Worm (Caenorhabditis elegans) whole organism, young adult: Measurements from ENCODE around the gene F10E9.12.
A peak's percentile ranks its signal among the peaks of the same experiment; 100 is the strongest.

Experiments
- B0035.1 ChIP-seq: sonication (generic microtip); optimal IDR thresholded peaks from 2 replicates; lab custom pipeline; 2016; ENCODE audit warnings: missing genetic modification characterization, mild to moderate bottlenecking, missing compliant biosample characterization, missing genotype, missing genetic modification reagents
- B0336.3 ChIP-seq: fragments of 200-800 bp; sonication (Bioruptor generic); IDR thresholded peaks from 2 replicates; pipeline ENCODE4 v1.3.6; 2022; ENCODE audit warnings: missing genetic modification characterization, missing compliant biosample characterization
- D2030.7 ChIP-seq: fragments of 200-800 bp; sonication (Bioruptor generic); IDR thresholded peaks from 2 replicates; pipeline ENCODE4 v1.3.6; 2022; ENCODE audit warnings: missing genetic modification reagents, missing genetic modification characterization, missing compliant biosample characterization
- F39B2.1 ChIP-seq: fragments of 200-800 bp; sonication (Bioruptor generic); IDR thresholded peaks from 2 replicates; pipeline ENCODE4 v1.3.6; 2022; ENCODE audit warnings: missing genetic modification reagents, missing genetic modification characterization, missing compliant biosample characterization
- F55B11.4 ChIP-seq: sonication (generic microtip); optimal IDR thresholded peaks from 2 replicates; lab custom pipeline; 2016; ENCODE audit warnings: missing compliant biosample characterization, missing genetic modification characterization, borderline replicate concordance; ENCODE audit not compliant: insufficient read depth
- F57C9.4 ChIP-seq: sonication (generic microtip); optimal IDR thresholded peaks from 2 replicates; lab custom pipeline; 2017; ENCODE audit warnings: mild to moderate bottlenecking, missing genetic modification characterization, missing compliant biosample characterization
- Y53G8AR.9 ChIP-seq: fragments of 200-800 bp; sonication (Bioruptor generic); conservative IDR thresholded peaks from 2 replicates; pipeline ENCODE4 v1.3.6; 2022; ENCODE audit warnings: missing genetic modification reagents, missing genetic modification characterization, missing compliant biosample characterization
- Y56A3A.18 ChIP-seq: fragments of 200-800 bp; sonication (Bioruptor generic); IDR thresholded peaks from 2 replicates; pipeline ENCODE4 v1.3.6; 2022; ENCODE audit warnings: missing genetic modification reagents, missing genetic modification characterization, missing compliant biosample characterization
- Y79H2A.3 ChIP-seq: fragments of 200-800 bp; sonication (Bioruptor generic); conservative IDR thresholded peaks from 2 replicates; pipeline ENCODE4 v1.3.6; 2022; ENCODE audit warnings: missing genetic modification reagents, missing genetic modification characterization, missing compliant biosample characterization
- Y95B8A.8 ChIP-seq: fragments of 200-800 bp; sonication (Bioruptor generic); IDR thresholded peaks from 2 replicates; pipeline ENCODE4 v1.3.6; 2022; ENCODE audit warnings: missing genetic modification reagents, missing genetic modification characterization, missing compliant biosample characterization
- ZK185.1 ChIP-seq: sonication (generic microtip); optimal IDR thresholded peaks from 2 replicates; lab custom pipeline; 2016; ENCODE audit warnings: mild to moderate bottlenecking, missing genetic modification characterization, missing compliant biosample characterization; ENCODE audit not compliant: poor library complexity, severe bottlenecking
- aptf-3 ChIP-seq: fragments of 200-800 bp; sonication (Bioruptor generic); IDR thresholded peaks from 2 replicates; pipeline ENCODE4 v1.3.6; 2022; ENCODE audit warnings: missing genetic modification characterization, missing compliant biosample characterization
- atf-7 ChIP-seq: sonication (generic microtip); optimal IDR thresholded peaks from 2 replicates; lab custom pipeline; 2017; ENCODE audit warnings: mild to moderate bottlenecking, missing genetic modification characterization, missing compliant biosample characterization
- ccch-3 ChIP-seq: fragments of 200-800 bp; sonication (Bioruptor generic); optimal IDR thresholded peaks from 2 replicates; lab custom pipeline; 2018; ENCODE audit warnings: mild to moderate bottlenecking, missing genetic modification characterization, missing compliant biosample characterization
- cebp-2 ChIP-seq: fragments of 200-800 bp; sonication (Bioruptor generic); IDR thresholded peaks from 2 replicates; pipeline ENCODE4 v1.3.6; 2022; ENCODE audit warnings: missing genetic modification characterization, missing compliant biosample characterization
- ceh-79 ChIP-seq: sonication (generic microtip); optimal IDR thresholded peaks from 2 replicates; lab custom pipeline; 2017; ENCODE audit warnings: mild to moderate bottlenecking, missing genetic modification characterization, missing compliant biosample characterization
- ceh-91 ChIP-seq: fragments of 200-800 bp; sonication (Bioruptor generic); IDR thresholded peaks from 2 replicates; pipeline ENCODE4 v1.3.6; 2022; ENCODE audit warnings: missing genetic modification reagents, missing genetic modification characterization, missing compliant biosample characterization
- die-1 ChIP-seq: sonication (generic microtip); optimal IDR thresholded peaks from 2 replicates; lab custom pipeline; 2016; ENCODE audit warnings: missing genotype, mild to moderate bottlenecking, missing genetic modification characterization, missing compliant biosample characterization
- dox-1 ChIP-seq: fragments of 200-800 bp; sonication (Bioruptor generic); IDR thresholded peaks from 2 replicates; pipeline ENCODE4 v1.3.6; 2022; ENCODE audit warnings: missing genetic modification reagents, missing genetic modification characterization, missing compliant biosample characterization
- ekl-4 ChIP-seq: fragments of 200-800 bp; sonication (Bioruptor generic); IDR thresholded peaks from 2 replicates; pipeline ENCODE4 v1.3.6; 2022; ENCODE audit warnings: missing genetic modification reagents, missing genetic modification characterization, missing compliant biosample characterization
- gei-17 ChIP-seq: fragments of 200-800 bp; sonication (Bioruptor generic); optimal IDR thresholded peaks from 2 replicates; lab custom pipeline; 2018; ENCODE audit warnings: mild to moderate bottlenecking, missing genetic modification characterization, missing compliant biosample characterization
- hsf-1 ChIP-seq: fragments of 200-800 bp; sonication (Bioruptor generic); IDR thresholded peaks from 2 replicates; pipeline ENCODE4 v1.3.6; 2022; ENCODE audit warnings: missing genetic modification reagents, missing genetic modification characterization, missing compliant biosample characterization
- let-526 ChIP-seq: fragments of 200-800 bp; sonication (Bioruptor generic); IDR thresholded peaks from 2 replicates; pipeline ENCODE4 v1.3.6; 2022; ENCODE audit warnings: missing genetic modification reagents, missing genetic modification characterization, missing compliant biosample characterization
- let-607 ChIP-seq, 2 experiments: fragments of 200-800 bp in 1 of 2; sonication (Bioruptor generic) in 1 of 2; sonication (generic microtip) in 1 of 2; optimal IDR thresholded peaks; 2 replicates each; lab custom pipeline; 2016 to 2018; ENCODE audit warnings: mild to moderate bottlenecking in 2 of 2, missing compliant biosample characterization in 2 of 2, missing genetic modification characterization in 2 of 2, moderate library complexity in 2 of 2, missing genotype in 1 of 2
- lin-26 ChIP-seq: fragments of 200-800 bp; sonication (Bioruptor generic); IDR thresholded peaks from 2 replicates; pipeline ENCODE4 v1.3.6; 2022; ENCODE audit warnings: missing genetic modification reagents, missing genetic modification characterization, missing compliant biosample characterization
- lin-40 ChIP-seq: sonication (generic microtip); optimal IDR thresholded peaks from 2 replicates; lab custom pipeline; 2016; ENCODE audit warnings: missing genetic modification characterization, mild to moderate bottlenecking, missing compliant biosample characterization, missing genotype, missing genetic modification reagents
- lin-54 ChIP-seq: fragments of 200-800 bp; sonication (Bioruptor generic); optimal IDR thresholded peaks from 2 replicates; lab custom pipeline; 2018; ENCODE audit warnings: mild to moderate bottlenecking, missing genetic modification characterization, missing compliant biosample characterization
- lir-1 ChIP-seq: fragments of 200-800 bp; sonication (Bioruptor generic); conservative IDR thresholded peaks from 2 replicates; pipeline ENCODE4 v1.3.6; 2022; ENCODE audit warnings: missing genetic modification reagents, missing genetic modification characterization, missing compliant biosample characterization
- madf-8 ChIP-seq: fragments of 200-800 bp; sonication (Bioruptor generic); conservative IDR thresholded peaks from 2 replicates; pipeline ENCODE4 v1.3.6; 2022; ENCODE audit warnings: missing genetic modification reagents, missing genetic modification characterization, missing compliant biosample characterization
- mes-4 ChIP-seq: sonication (generic microtip); optimal IDR thresholded peaks from 2 replicates; lab custom pipeline; 2016; ENCODE audit warnings: missing genotype, missing genetic modification characterization, missing compliant biosample characterization
- mxl-1 ChIP-seq: sonication (generic microtip); optimal IDR thresholded peaks from 2 replicates; lab custom pipeline; 2016; ENCODE audit warnings: missing genetic modification characterization, missing compliant biosample characterization
- nhr-120 ChIP-seq: fragments of 200-800 bp; sonication (Bioruptor generic); IDR thresholded peaks from 2 replicates; pipeline ENCODE4 v1.3.6; 2022; ENCODE audit warnings: missing genetic modification characterization, missing compliant biosample characterization
- nhr-27 ChIP-seq: fragments of 200-800 bp; sonication (Bioruptor generic); optimal IDR thresholded peaks from 2 replicates; lab custom pipeline; 2018; ENCODE audit warnings: mild to moderate bottlenecking, missing genetic modification characterization, moderate library complexity, missing compliant biosample characterization
- rpc-1 ChIP-seq, 2 experiments: fragments of 150-350 bp in 1 of 2; sonication (generic microtip) in 1 of 2; optimal IDR thresholded peaks; 2 replicates each; lab custom pipeline; 2014 to 2018; ENCODE audit warnings: missing biosample characterization in 1 of 2, missing genetic modification characterization in 1 of 2, missing genetic modification reagents in 1 of 2, missing genotype in 1 of 2
- tbp1 ChIP-seq: fragments of 200-800 bp; sonication (Bioruptor generic); optimal IDR thresholded peaks from 2 replicates; lab custom pipeline; 2018; ENCODE audit warnings: mild to moderate bottlenecking, missing genetic modification characterization, missing compliant biosample characterization
- tlf-1 ChIP-seq: fragments of 200-800 bp; sonication (Bioruptor generic); optimal IDR thresholded peaks from 2 replicates; lab custom pipeline; 2018; ENCODE audit warnings: mild to moderate bottlenecking, missing genetic modification characterization, missing compliant biosample characterization
- unc-62 ChIP-seq: fragments of 150-350 bp; optimal IDR thresholded peaks from 2 replicates; lab custom pipeline; 2014; ENCODE audit warnings: missing biosample characterization, missing genetic modification reagents, missing genetic modification characterization
- zfh-2 ChIP-seq: fragments of 200-800 bp; sonication (Bioruptor generic); conservative IDR thresholded peaks from 2 replicates; pipeline ENCODE4 v1.3.6; 2022; ENCODE audit warnings: missing genetic modification reagents, missing genetic modification characterization, missing compliant biosample characterization
- ztf-25 ChIP-seq: fragments of 200-800 bp; sonication (Bioruptor generic); IDR thresholded peaks from 2 replicates; pipeline ENCODE4 v1.3.6; 2022; ENCODE audit warnings: missing genetic modification reagents, missing genetic modification characterization, missing compliant biosample characterization
- ztf-28 ChIP-seq: fragments of 200-800 bp; sonication (Bioruptor generic); IDR thresholded peaks from 2 replicates; pipeline ENCODE4 v1.3.6; 2022; ENCODE audit warnings: missing genetic modification reagents, missing genetic modification characterization, missing compliant biosample characterization
- ztf-3 ChIP-seq: fragments of 200-800 bp; sonication (Bioruptor generic); optimal IDR thresholded peaks from 2 replicates; lab custom pipeline; 2018; ENCODE audit warnings: mild to moderate bottlenecking, missing genetic modification characterization, missing compliant biosample characterization

The F10E9.12 gene

DNA sequence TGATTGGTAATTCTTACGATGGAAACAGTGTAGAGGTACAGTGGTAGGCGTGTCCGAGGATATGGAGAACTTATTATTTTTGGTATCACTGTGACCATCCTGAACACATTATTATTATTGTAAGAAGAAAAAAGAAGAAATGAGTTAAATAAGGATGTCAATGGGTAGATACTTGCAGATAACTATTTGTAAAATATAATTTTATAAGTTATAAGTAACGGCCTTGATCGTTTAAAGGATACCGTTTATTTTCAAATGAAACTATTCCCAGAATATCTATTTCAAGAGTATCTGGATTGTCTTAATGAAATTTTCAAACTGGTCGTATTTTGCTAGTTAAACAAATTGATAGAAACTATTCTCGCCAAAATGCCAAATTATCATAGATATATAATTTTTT lies 4.2 kb upstream of the F10E9.12 start, which contains the start of gene F10E9.10:
Gene F10E9.10 (minus strand): TSS at position 101 of the 400 bp plus-strand sequence.
- no peak for TF ChIP-seq ceh-91
- TF ChIP-seq ceh-79 (tag; lab: Kevin White, UChicago), result no peak
- TF ChIP-seq lir-1 (GFP tag; lab: Robert Waterston, UW), result no peak

DNA sequence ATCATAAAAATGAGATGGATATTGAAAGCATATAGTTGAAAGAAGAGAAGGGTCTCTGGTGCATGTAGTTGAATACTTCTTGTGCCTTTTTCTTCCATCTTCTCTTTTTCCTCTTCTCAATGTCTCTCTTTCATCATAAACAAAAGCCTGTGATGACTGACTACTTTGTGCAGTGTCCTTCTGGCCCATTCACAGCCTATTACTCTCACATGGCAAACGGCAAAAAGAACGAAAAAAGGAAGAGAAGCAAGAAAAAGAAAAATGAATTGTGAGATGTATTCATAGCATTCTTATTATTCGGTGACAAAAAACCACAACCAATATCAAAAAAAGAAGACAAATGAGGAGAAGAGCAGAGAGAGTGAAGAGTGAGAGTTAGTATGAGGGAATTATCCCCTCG lies 3.1 kb upstream of the F10E9.12 start:
- no peak for TF ChIP-seq F39B2.1
- no peak for TF ChIP-seq ccch-3 (GFP tag; lab: Kevin White, UChicago)
- TF ChIP-seq let-526, result no peak

DNA sequence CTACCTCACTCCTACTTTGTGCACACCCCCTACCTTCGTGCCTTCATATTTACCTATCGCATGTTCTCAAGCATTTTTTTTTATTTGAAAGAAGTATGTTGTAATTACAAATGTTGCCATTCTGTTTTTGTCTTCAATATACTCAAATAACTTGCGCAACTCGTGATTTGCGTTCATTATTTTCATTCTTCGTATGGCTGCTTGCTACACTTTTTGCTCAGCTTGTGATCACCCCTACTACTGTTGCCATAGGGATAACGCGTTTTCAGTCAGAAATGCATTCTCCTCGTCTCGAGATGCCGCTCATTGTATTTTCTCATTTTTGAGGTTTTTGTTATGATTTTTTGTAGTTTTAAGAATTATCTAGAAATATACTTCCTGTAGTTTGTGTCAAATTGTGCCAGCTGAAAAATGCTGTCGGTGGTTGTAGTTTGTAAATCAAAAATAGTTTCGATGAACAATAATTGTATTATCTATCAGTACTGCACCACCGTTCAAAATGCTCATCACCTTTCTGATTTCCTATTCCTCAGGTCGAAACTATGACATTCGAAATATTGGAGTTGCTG lies 1.6 kb upstream of the F10E9.12 start, which contains the start of gene F10E9.1:
Gene F10E9.1 (plus strand): TSS at position 519 of the 569 bp plus-strand sequence.
- TF ChIP-seq tlf-1 (GFP tag; lab: Kevin White, UChicago) (no peak), F55B11.4 (tag; lab: Kevin White, UChicago) (no peak), ztf-25 (GFP tag; lab: Robert Waterston, UW) (no peak), F57C9.4 (no peak), ztf-28 (GFP tag; lab: Robert Waterston, UW) (no peak), gei-17 (no peak), nhr-27 (tag; lab: Kevin White, UChicago) (no peak), nhr-120 (no peak), Y56A3A.18 (no peak), lin-40 (tag; lab: Kevin White, UChicago) (no peak), die-1 (no peak), mes-4 (tag; lab: Kevin White, UChicago) (no peak), madf-8 (GFP tag; lab: Robert Waterston, UW) (no peak), B0336.3 (GFP tag; lab: Robert Waterston, UW) (no peak), hsf-1 (GFP tag; lab: Robert Waterston, UW) (no peak), F39B2.1 (no peak)

DNA sequence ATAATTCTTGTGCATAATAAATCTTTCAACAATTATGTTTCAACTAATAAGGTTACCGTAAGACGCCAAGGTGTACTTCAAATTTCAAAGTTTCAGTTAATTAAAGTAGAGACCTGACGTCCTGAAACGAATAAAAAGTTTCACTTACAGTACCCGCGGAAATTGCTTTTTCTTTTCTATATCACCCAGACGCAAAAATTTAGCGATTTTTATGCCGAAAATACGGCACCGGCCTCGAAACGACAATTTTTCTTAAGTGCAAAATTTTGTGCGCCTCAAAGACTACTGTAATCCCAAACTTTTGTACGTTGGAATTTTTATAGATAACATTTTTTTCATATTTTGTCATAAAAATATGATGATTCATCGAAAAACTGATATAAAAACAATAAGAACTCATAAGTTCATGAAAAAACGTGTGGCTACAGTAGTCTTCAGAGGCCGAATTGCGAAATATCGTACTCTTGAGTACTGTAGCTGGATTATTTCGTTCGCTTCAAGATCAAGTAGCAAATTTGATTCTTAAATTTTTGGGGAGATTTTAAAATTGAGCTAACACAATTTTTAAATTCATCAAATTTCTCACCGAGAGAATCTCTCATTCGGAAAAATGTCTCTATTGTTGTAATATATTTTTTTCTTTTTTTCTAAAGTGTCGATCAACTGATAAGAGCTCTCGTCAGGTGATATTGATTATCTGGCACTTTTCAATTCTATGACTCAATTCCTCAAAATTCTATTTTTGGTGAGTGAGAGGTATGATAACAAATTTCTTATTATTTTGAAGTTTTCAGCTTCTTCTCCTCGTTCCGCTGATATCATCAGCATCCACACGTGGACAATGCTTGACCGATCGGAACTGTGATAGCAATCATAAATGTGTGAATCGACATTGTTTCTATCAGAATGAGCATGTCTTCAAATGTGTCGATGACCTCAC lies 1.5 kb downstream of the F10E9.12 start, which contains the start of gene ZC262.13:
Gene ZC262.13 (plus strand): TSS at position 641 of the 940 bp plus-strand sequence.
- TF ChIP-seq lin-40 (tag; lab: Kevin White, UChicago) (no peak), lin-26 (GFP tag; lab: Robert Waterston, UW) (no peak), atf-7 (peak; percentile 41), Y79H2A.3 (peak; percentile 30; the same call in 1 of the 2 replicates), Y53G8AR.9 (0 out of 2 replicates have a peak, but pooled peaks have one; percentile 52), ekl-4 (GFP tag; lab: Robert Waterston, UW) (no peak), rpc-1 (optimal IDR thresholded peaks at IDR 0.05; lab: Kevin White, UChicago) (no peak), rpc-1 (tag; optimal IDR thresholded peaks at IDR 0.05; lab: Kevin White, UChicago) (no peak), ztf-28 (GFP tag; lab: Robert Waterston, UW) (no peak), D2030.7 (GFP tag; lab: Robert Waterston, UW) (no peak), ztf-3 (GFP tag; lab: Kevin White, UChicago) (no peak), hsf-1 (GFP tag; lab: Robert Waterston, UW) (no peak), mxl-1 (tag; lab: Kevin White, UChicago) (no peak), tlf-1 (GFP tag; lab: Kevin White, UChicago) (no peak), aptf-3 (GFP tag; lab: Robert Waterston, UW) (no peak), B0336.3 (GFP tag; lab: Robert Waterston, UW) (peak; percentile 34; the same call in 1 of the 2 replicates), let-607 (tag; optimal IDR thresholded peaks at IDR 0.05; lab: Kevin White, UChicago) (peak in 1 of 2 experiments; percentile 42), unc-62 (GFP tag; lab: Kevin White, UChicago) (no peak), zfh-2 (GFP tag; lab: Robert Waterston, UW) (no peak), Y95B8A.8 (GFP tag; lab: Robert Waterston, UW) (peak; percentile 79), dox-1 (GFP tag; lab: Robert Waterston, UW) (peak; percentile 7; the same call in 1 of the 2 replicates), ZK185.1 (tag; lab: Kevin White, UChicago) (no peak), cebp-2 (no peak), lin-54 (peak; percentile 6), tbp1 (no peak), B0035.1 (tag; lab: Kevin White, UChicago) (no peak)
